Worm (Caenorhabditis elegans): ENCODE measurements around the gene Y110A2AR.1.

ce11 chrII:2952629-2953028 lies 33.1 kb downstream of the Y110A2AR.1 start, which contains the start of gene irld-51:
- no peak for TF ChIP-seq klf-2 (GFP tag; conservative IDR thresholded peaks at IDR 0.05)
- TF ChIP-seq T22C8.4 (GFP tag; IDR thresholded peaks at IDR 0.05) = no peak
- no peak for TF ChIP-seq cog-1 (tag; optimal IDR thresholded peaks at IDR 0.05)
- TF ChIP-seq flt-1 (GFP tag; IDR thresholded peaks at IDR 0.05) = no peak
- TF ChIP-seq tab-1 (GFP tag; IDR thresholded peaks at IDR 0.05) = no peak
- TF ChIP-seq ztf-29 (GFP tag; IDR thresholded peaks at IDR 0.05) = no peak
- no peak for TF ChIP-seq ref-1 (GFP tag; conservative IDR thresholded peaks at IDR 0.05)
- no peak for TF ChIP-seq ztf-23 (GFP tag; IDR thresholded peaks at IDR 0.05)
- no peak for TF ChIP-seq med-1 (GFP tag; optimal IDR thresholded peaks at IDR 0.05; ENCODE audit: insufficient read depth)
